Worm (Caenorhabditis elegans) whole organism, early embryonic: ENCODE results near the gene K09G1.1.

Source experiments
- B0310.2 ChIP-seq: sonication (generic microtip); optimal IDR thresholded peaks from 2 replicates; lab custom pipeline; 2016; ENCODE audit warnings: mild to moderate bottlenecking, missing genetic modification characterization, missing compliant biosample characterization
- F13C5.2 ChIP-seq: sonication (generic microtip); optimal IDR thresholded peaks from 2 replicates; lab custom pipeline; 2017; ENCODE audit warnings: mild to moderate bottlenecking, missing genetic modification characterization, inconsistent platforms, missing compliant biosample characterization
- aly-1 ChIP-seq: sonication (generic microtip); optimal IDR thresholded peaks from 2 replicates; lab custom pipeline; 2016; ENCODE audit warnings: missing genetic modification characterization, missing compliant biosample characterization
- ama-1 ChIP-seq: fragments of 150-350 bp; optimal IDR thresholded peaks from 2 replicates; lab custom pipeline; 2014
- ceh-13 ChIP-seq: fragments of 200-800 bp; sonication (Bioruptor generic); optimal IDR thresholded peaks from 2 replicates; lab custom pipeline; 2018; ENCODE audit warnings: mild to moderate bottlenecking, missing genetic modification characterization, missing compliant biosample characterization
- ceh-36 ChIP-seq: sonication (generic microtip); optimal IDR thresholded peaks from 2 replicates; lab custom pipeline; 2016; ENCODE audit warnings: missing genetic modification characterization, inconsistent platforms, missing compliant biosample characterization
- ets-7 ChIP-seq: sonication (generic microtip); optimal IDR thresholded peaks from 2 replicates; lab custom pipeline; 2016; ENCODE audit warnings: missing genotype, missing genetic modification characterization, missing compliant biosample characterization
- flt-1 ChIP-seq: fragments of 200-800 bp; sonication (Bioruptor generic); IDR thresholded peaks from 2 replicates; pipeline ENCODE4 v1.3.6; 2022; ENCODE audit warnings: missing genetic modification characterization, missing compliant biosample characterization
- hmg-4 ChIP-seq: fragments of 200-800 bp; sonication (Bioruptor generic); optimal IDR thresholded peaks from 2 replicates; lab custom pipeline; 2018; ENCODE audit warnings: mild to moderate bottlenecking, missing genetic modification characterization, missing compliant biosample characterization
- hnd-1 ChIP-seq: sonication (generic microtip); optimal IDR thresholded peaks from 2 replicates; lab custom pipeline; 2016; ENCODE audit warnings: missing genetic modification characterization, missing compliant biosample characterization
- scrt-1 ChIP-seq: fragments of 200-800 bp; sonication (Bioruptor generic); IDR thresholded peaks from 2 replicates; pipeline ENCODE4 v1.3.6; 2022; ENCODE audit warnings: missing genetic modification characterization, missing compliant biosample characterization
- sea-1 ChIP-seq: fragments of 200-800 bp; sonication (Bioruptor generic); conservative IDR thresholded peaks from 2 replicates; pipeline ENCODE4 v1.3.6; 2022; ENCODE audit warnings: missing genetic modification characterization, missing compliant biosample characterization
- tbx-11 ChIP-seq: fragments of 200-800 bp; sonication (Bioruptor generic); IDR thresholded peaks from 2 replicates; pipeline ENCODE4 v1.3.6; 2022; ENCODE audit warnings: missing genetic modification characterization, missing compliant biosample characterization
- tra-4 ChIP-seq: sonication (generic microtip); optimal IDR thresholded peaks from 2 replicates; lab custom pipeline; 2017; ENCODE audit warnings: missing genetic modification characterization, missing compliant biosample characterization

DNA sequence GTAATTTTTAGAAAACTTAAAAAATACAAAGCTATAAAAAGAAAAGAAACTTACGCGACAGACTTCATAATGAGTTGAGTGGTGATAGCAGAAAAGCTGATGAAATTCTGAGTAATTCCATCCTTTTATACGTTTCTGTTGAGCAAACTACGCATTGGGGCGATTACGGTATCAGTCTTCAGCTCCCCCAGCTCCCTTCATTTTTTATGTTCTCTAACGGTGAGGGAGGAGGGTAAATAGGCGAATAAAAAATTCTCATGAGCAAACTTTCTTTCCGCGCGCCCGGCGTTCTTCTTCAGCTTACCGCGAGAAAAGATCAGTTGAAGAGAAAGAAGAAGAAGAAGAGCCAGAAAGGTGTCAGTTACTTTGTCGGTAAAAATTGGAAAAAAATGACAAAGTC, 35.6 kb downstream of the K09G1.1 start, which contains the start of gene idpc-7:
- TF ChIP-seq ets-7 (no peak), tra-4 (no peak), ama-1 (lab: Kevin White, UChicago) (no peak), tbx-11 (GFP tag; lab: Robert Waterston, UW) (no peak), scrt-1 (GFP tag; lab: Robert Waterston, UW) (no peak), flt-1 (GFP tag; lab: Robert Waterston, UW) (no peak), sea-1 (GFP tag; lab: Robert Waterston, UW) (no peak), B0310.2 (no peak), aly-1 (tag; lab: Kevin White, UChicago) (no peak), ceh-36 (tag; lab: Kevin White, UChicago) (no peak), hmg-4 (GFP tag; lab: Kevin White, UChicago) (no peak), hnd-1 (no peak), F13C5.2 (tag; lab: Kevin White, UChicago) (no peak), ceh-13 (no peak)
